Fruit fly (Drosophila melanogaster): ENCODE results near the gene CG14410.

CG14410 gene

dm6 chrX:14857883-14858282 lies 21.4 kb downstream of the CG14410 start (continued):
- TF ChIP-seq CG3919 (GFP tag; optimal IDR thresholded peaks at IDR 0.05) (no peak), topi (GFP tag; optimal IDR thresholded peaks at IDR 0.05) (no peak), Ets96B (tag; optimal IDR thresholded peaks at IDR 0.05) (no peak), CG6808 (GFP tag; optimal IDR thresholded peaks at IDR 0.05) (no peak)

- TF ChIP-seq CG6808 (GFP tag; optimal IDR thresholded peaks at IDR 0.05) (no peak), CG3919 (GFP tag; optimal IDR thresholded peaks at IDR 0.05) (no peak), CG10631 (GFP tag; optimal IDR thresholded peaks at IDR 0.05) (no peak), CG9139 (GFP tag; optimal IDR thresholded peaks at IDR 0.05) (no peak), fd59A (GFP tag; optimal IDR thresholded peaks at IDR 0.05) (no peak), CG15336 (GFP tag; IDR thresholded peaks at IDR 0.05) (no peak), Smox (GFP tag; optimal IDR thresholded peaks at IDR 0.05) (no peak), CG8319 (GFP tag; optimal IDR thresholded peaks at IDR 0.05) (no peak), Hr4 (GFP tag; optimal IDR thresholded peaks at IDR 0.05) (no peak), eg (GFP tag; IDR thresholded peaks at IDR 0.05) (no peak), CG3032 (tag; optimal IDR thresholded peaks at IDR 0.05) (no peak), Eip78C (GFP tag) (no peak), Sox15 (GFP tag; optimal IDR thresholded peaks at IDR 0.05) (no peak), esn (GFP tag; optimal IDR thresholded peaks at IDR 0.05) (no peak), Gug (GFP tag; IDR thresholded peaks at IDR 0.05) (no peak), Sox102F (GFP tag; optimal IDR thresholded peaks at IDR 0.05) (no peak), Hr39 (GFP tag; optimal IDR thresholded peaks at IDR 0.05) (no peak)
Observed at dm6 chrX:14858951-14859350, 22.4 kb downstream of the CG14410 start, which contains the start of gene CG46399. Gene CG46399 (plus strand): TSS chrX:14859251.

- TF ChIP-seq topi (GFP tag; optimal IDR thresholded peaks at IDR 0.05), result no peak
- TF ChIP-seq Eip78C (GFP tag), result peak; percentile 25
Observed at dm6 chrX:14862494-14862893, 26.0 kb downstream of the CG14410 start.

dm6 chrX:14866911-14867310 lies 30.4 kb downstream of the CG14410 start:
- no peak for TF ChIP-seq CG6163 (GFP tag; IDR thresholded peaks at IDR 0.05)
- no peak for TF ChIP-seq CG6792 (GFP tag; optimal IDR thresholded peaks at IDR 0.05)

DNA sequence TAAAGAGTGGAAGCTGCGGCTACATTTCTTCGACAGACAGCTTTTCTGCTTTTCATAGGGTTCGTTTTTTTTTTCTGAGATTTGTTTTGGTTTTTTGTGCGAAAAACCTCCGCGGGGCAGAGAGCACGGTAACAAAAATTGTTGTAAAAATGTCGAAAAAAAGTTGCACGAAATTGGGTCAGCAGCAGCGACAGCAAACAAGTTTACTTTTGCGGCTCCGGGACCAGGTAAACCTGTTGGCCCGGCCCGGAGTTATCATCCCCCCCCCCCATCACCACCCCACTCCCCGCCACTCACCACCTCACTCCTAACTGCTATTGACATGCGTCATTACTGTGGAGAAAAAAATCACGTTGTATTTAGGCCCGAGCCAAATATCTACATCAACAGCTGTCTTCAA lies 31.9 kb downstream of the CG14410 start:
- no peak for TF ChIP-seq Hr39 (GFP tag; optimal IDR thresholded peaks at IDR 0.05)
- no peak for TF ChIP-seq CG3032 (tag; optimal IDR thresholded peaks at IDR 0.05)
- no peak for TF ChIP-seq achi (GFP tag; optimal IDR thresholded peaks at IDR 0.05)
- peak; percentile 40 for TF ChIP-seq Blimp-1 (GFP tag; optimal IDR thresholded peaks at IDR 0.05)
- TF ChIP-seq CG6276 (GFP tag; optimal IDR thresholded peaks at IDR 0.05), result peak; percentile 38
- TF ChIP-seq vri (GFP tag; optimal IDR thresholded peaks at IDR 0.05), result no peak
- no peak for TF ChIP-seq Hr4 (GFP tag; optimal IDR thresholded peaks at IDR 0.05)
- TF ChIP-seq CG16779 (tag; optimal IDR thresholded peaks at IDR 0.05), result no peak
- no peak for TF ChIP-seq topi (GFP tag; optimal IDR thresholded peaks at IDR 0.05)
- TF ChIP-seq CG34406 (GFP tag; optimal IDR thresholded peaks at IDR 0.05), result no peak
- peak; percentile 43; the same call in 1 of the 3 replicates for TF ChIP-seq eg (GFP tag; IDR thresholded peaks at IDR 0.05)
- no peak for TF ChIP-seq salr (GFP tag; optimal IDR thresholded peaks at IDR 0.05)
- peak; percentile 4 for TF ChIP-seq Lpt (GFP tag; optimal IDR thresholded peaks at IDR 0.05)
- peak; percentile 32 for TF ChIP-seq Eip78C (GFP tag)
- TF ChIP-seq Sox15 (GFP tag; optimal IDR thresholded peaks at IDR 0.05), result no peak
- TF ChIP-seq Sox102F (GFP tag; optimal IDR thresholded peaks at IDR 0.05), result no peak
- TF ChIP-seq spab (GFP tag; optimal IDR thresholded peaks at IDR 0.05), result no peak
- no peak for TF ChIP-seq Met (GFP tag; optimal IDR thresholded peaks at IDR 0.05)
- TF ChIP-seq fkh (GFP tag; optimal IDR thresholded peaks at IDR 0.05), result no peak
- TF ChIP-seq CG6854 (GFP tag; optimal IDR thresholded peaks at IDR 0.05), result peak; percentile 55
- TF ChIP-seq CG8319 (GFP tag; optimal IDR thresholded peaks at IDR 0.05), result no peak
- TF ChIP-seq CG8632 (GFP tag; optimal IDR thresholded peaks at IDR 0.05), result no peak

Data from whole organism, prepupa.